Fruit fly (Drosophila melanogaster): ENCODE measurements around the gene Vti1a.
A peak's percentile ranks its signal among the peaks of the same experiment; 100 is the strongest.

The Vti1a gene

dm6 chr3L:673324-673723 is 19.4 kb downstream of the Vti1a start:
- TF ChIP-seq N (GFP tag; optimal IDR thresholded peaks at IDR 0.05) (peak; percentile 32), rgr (GFP tag; optimal IDR thresholded peaks at IDR 0.05) (no peak), Myc (optimal IDR thresholded peaks at IDR 0.05) (peak; percentile 98)

dm6 chr3L:666544-666943 is 26.2 kb downstream of the Vti1a start:
- peak in 1 of 2 experiments; percentile 28 for TF ChIP-seq foxo (GFP tag; optimal IDR thresholded peaks at IDR 0.05)
- TF ChIP-seq h (GFP tag; optimal IDR thresholded peaks at IDR 0.05) = peak; percentile 3
- TF ChIP-seq tai (GFP tag; optimal IDR thresholded peaks at IDR 0.05) = no peak
- peak; percentile 39 for TF ChIP-seq rgr (GFP tag; optimal IDR thresholded peaks at IDR 0.05)
- no peak for TF ChIP-seq Rel (GFP tag; optimal IDR thresholded peaks at IDR 0.05)
- no peak for TF ChIP-seq Rel (tag; optimal IDR thresholded peaks at IDR 0.05)
- TF ChIP-seq HLH106 (tag; optimal IDR thresholded peaks at IDR 0.05) = peak; percentile 35
- peak; percentile 44 for TF ChIP-seq fru (GFP tag; optimal IDR thresholded peaks at IDR 0.05)
- TF ChIP-seq br (GFP tag; optimal IDR thresholded peaks at IDR 0.05) = peak; percentile 12
- no peak for TF ChIP-seq Abd-B (GFP tag; optimal IDR thresholded peaks at IDR 0.05)
- TF ChIP-seq GATAd (GFP tag; optimal IDR thresholded peaks at IDR 0.05) = no peak

- no peak for TF ChIP-seq Abd-B (GFP tag; optimal IDR thresholded peaks at IDR 0.05)
- peak; percentile 31 for TF ChIP-seq Hr83 (GFP tag; optimal IDR thresholded peaks at IDR 0.05; ENCODE audit: poor library complexity, severe bottlenecking)
- peak; percentile 76 for TF ChIP-seq dmrt93B (GFP tag; optimal IDR thresholded peaks at IDR 0.05)
- TF ChIP-seq sv (GFP tag; optimal IDR thresholded peaks at IDR 0.05) = no peak
- TF ChIP-seq psq (GFP tag; optimal IDR thresholded peaks at IDR 0.05) = peak; percentile 74
- no peak for TF ChIP-seq GATAd (GFP tag; optimal IDR thresholded peaks at IDR 0.05)
- peak; percentile 50 for TF ChIP-seq Jra (GFP tag; optimal IDR thresholded peaks at IDR 0.05)
- no peak for TF ChIP-seq dl (GFP tag; optimal IDR thresholded peaks at IDR 0.05; ENCODE audit: insufficient read depth in 1 of 2, partially characterized antibody in 2 of 2)
- TF ChIP-seq dsf (GFP tag; optimal IDR thresholded peaks at IDR 0.05; ENCODE audit: borderline replicate concordance) = no peak
- peak; percentile 79 for TF ChIP-seq sage (GFP tag; optimal IDR thresholded peaks at IDR 0.05)
- no peak for TF ChIP-seq pan (optimal IDR thresholded peaks at IDR 0.05)
- TF ChIP-seq br (GFP tag; optimal IDR thresholded peaks at IDR 0.05) = peak; percentile 89
- TF ChIP-seq N (GFP tag; optimal IDR thresholded peaks at IDR 0.05) = no peak
- TF ChIP-seq Dfd (GFP tag; optimal IDR thresholded peaks at IDR 0.05) = no peak
- peak; percentile 73 for TF ChIP-seq CG9705 (GFP tag; optimal IDR thresholded peaks at IDR 0.05)
- no peak for TF ChIP-seq lola (GFP tag; optimal IDR thresholded peaks at IDR 0.05)
- peak; percentile 89 for TF ChIP-seq HLH106 (tag; optimal IDR thresholded peaks at IDR 0.05)
- TF ChIP-seq Mio (GFP tag; optimal IDR thresholded peaks at IDR 0.05) = peak; percentile 9
- TF ChIP-seq h (GFP tag; optimal IDR thresholded peaks at IDR 0.05) = peak; percentile 88
- no peak for TF ChIP-seq tai (GFP tag; optimal IDR thresholded peaks at IDR 0.05)
- peak; percentile 49 for TF ChIP-seq CrebA (GFP tag; optimal IDR thresholded peaks at IDR 0.05; ENCODE audit: borderline replicate concordance)
- TF ChIP-seq Dif (GFP tag; optimal IDR thresholded peaks at IDR 0.05; ENCODE audit: partially characterized antibody) = no peak
- peak; percentile 85 for TF ChIP-seq fru (GFP tag; optimal IDR thresholded peaks at IDR 0.05)
- no peak for TF ChIP-seq Rel (GFP tag; optimal IDR thresholded peaks at IDR 0.05)
- TF ChIP-seq Rel (tag; optimal IDR thresholded peaks at IDR 0.05) = peak; percentile 51
- no peak for TF ChIP-seq Myc (optimal IDR thresholded peaks at IDR 0.05)
- no peak for TF ChIP-seq jim (GFP tag; optimal IDR thresholded peaks at IDR 0.05)
- peak; percentile 84 for TF ChIP-seq Sp1 (GFP tag; optimal IDR thresholded peaks at IDR 0.05)
- TF ChIP-seq rgr (GFP tag; optimal IDR thresholded peaks at IDR 0.05) = peak; percentile 85
- peak; percentile 71 for TF ChIP-seq brk (GFP tag; optimal IDR thresholded peaks at IDR 0.05)
- TF ChIP-seq usp (GFP tag; optimal IDR thresholded peaks at IDR 0.05) = no peak
- peak; percentile 84 for TF ChIP-seq woc (GFP tag; optimal IDR thresholded peaks at IDR 0.05)
- no peak for TF ChIP-seq Vsx2 (GFP tag; optimal IDR thresholded peaks at IDR 0.05; ENCODE audit: partially characterized antibody)
- peak; percentile 8 to 88 for TF ChIP-seq foxo (GFP tag; optimal IDR thresholded peaks at IDR 0.05)
- peak; percentile 88 for TF ChIP-seq ey (GFP tag; optimal IDR thresholded peaks at IDR 0.05)
- peak; percentile 76 for TF ChIP-seq CG32264 (GFP tag; optimal IDR thresholded peaks at IDR 0.05)
- TF ChIP-seq OdsH (GFP tag; optimal IDR thresholded peaks at IDR 0.05) = peak; percentile 85
- no peak for TF ChIP-seq Hr78 (GFP tag; optimal IDR thresholded peaks at IDR 0.05)
- peak; percentile 90 for TF ChIP-seq Hnf4 (GFP tag; optimal IDR thresholded peaks at IDR 0.05)
Measured at dm6 chr3L:663880-664279, 28.8 kb downstream of the Vti1a start.
